Fruit fly (Drosophila melanogaster) whole organism, pupa: ENCODE measurements around the gene smash.

ENCODE experiments used
- CG8159 ChIP-seq: fragments of 200-800 bp; sonication (Bioruptor generic); optimal IDR thresholded peaks from 3 replicates; lab custom pipeline; 2018; ENCODE audit warnings: missing biosample characterization, mild to moderate bottlenecking, missing genetic modification characterization, moderate library complexity
- CG9948 ChIP-seq: fragments of 200-800 bp; sonication (Bioruptor generic); optimal IDR thresholded peaks from 2 replicates; lab custom pipeline; 2018; ENCODE audit warnings: missing biosample characterization, mild to moderate bottlenecking, missing genetic modification characterization, moderate library complexity
- D1 ChIP-seq: fragments of 200-800 bp; sonication (Bioruptor generic); optimal IDR thresholded peaks from 2 replicates; lab custom pipeline; 2018; ENCODE audit warnings: missing biosample characterization, mild to moderate bottlenecking, missing genetic modification characterization, moderate library complexity
- Pif1A ChIP-seq: fragments of 200-800 bp; sonication (Bioruptor generic); optimal IDR thresholded peaks from 3 replicates; lab custom pipeline; 2016; ENCODE audit warnings: missing biosample characterization, missing genetic modification characterization
- Snoo ChIP-seq: fragments of 200-800 bp; sonication (Bioruptor generic); optimal IDR thresholded peaks from 3 replicates; lab custom pipeline; 2017; ENCODE audit warnings: missing biosample characterization, mild to moderate bottlenecking, missing genetic modification characterization, inconsistent platforms

Gene smash

DNA sequence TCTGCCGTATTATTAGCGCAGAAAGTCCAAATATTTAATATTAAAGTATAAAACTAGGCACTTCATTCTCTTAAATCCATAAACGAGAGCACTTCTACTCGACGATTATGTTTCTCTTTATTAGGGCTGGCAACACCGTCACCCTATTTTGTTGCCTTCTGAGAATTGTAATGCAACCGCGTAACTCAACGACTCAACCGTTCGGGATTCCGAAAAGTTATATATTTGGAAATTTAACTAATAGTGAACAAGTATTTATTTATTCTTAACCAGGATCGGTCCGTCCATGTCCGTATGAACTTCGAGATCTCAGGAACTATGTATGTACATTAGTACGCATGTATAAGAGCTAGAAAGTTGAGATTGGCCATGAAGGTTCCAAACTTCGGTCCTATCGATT, 90.4 kb downstream of the smash start, which contains the start of gene atms:
Gene atms (plus strand): TSS at position 301 of the 400 bp plus-strand sequence.
- TF ChIP-seq CG9948 (tag; lab: Kevin White, UChicago), result no peak

DNA sequence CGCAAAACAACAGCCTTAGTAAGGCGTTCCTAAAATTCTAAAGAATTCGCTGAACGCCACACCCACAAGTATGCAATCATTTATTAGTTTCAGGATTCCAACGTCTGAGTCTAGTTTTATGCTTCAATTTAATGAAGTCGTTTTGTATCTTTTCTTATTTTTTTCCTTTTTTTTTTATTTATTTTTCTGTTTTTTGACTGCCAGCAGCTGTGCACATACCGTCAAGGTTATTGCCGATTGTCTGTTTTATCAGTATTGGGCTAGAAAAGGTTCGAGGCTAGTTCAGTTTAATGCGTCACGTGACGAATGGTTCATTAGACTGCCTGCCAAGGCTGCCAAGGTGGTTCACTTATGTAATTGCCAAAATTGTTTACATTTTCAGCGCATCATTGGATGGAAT, 102.0 kb downstream of the smash start:
- no peak for TF ChIP-seq D1 (tag; lab: Kevin White, UChicago)
- TF ChIP-seq Snoo, result peak; percentile 46
- TF ChIP-seq CG8159, result no peak
- peak; percentile 14 for TF ChIP-seq Pif1A (GFP tag; lab: Kevin White, UChicago)
